Fruit fly (Drosophila melanogaster) whole organism, prepupa: ENCODE data around the gene bun.
A peak's percentile ranks its signal among the peaks of the same experiment; 100 is the strongest.

ENCODE experiments used
- CG11294 ChIP-seq: fragments of 200-800 bp; sonication (Bioruptor generic); IDR thresholded peaks from 2 replicates; pipeline ENCODE4 v1.3.6; 2022; ENCODE audit warnings: missing biosample characterization, missing genetic modification characterization
- CG32006 ChIP-seq: fragments of 200-800 bp; sonication (Bioruptor generic); optimal IDR thresholded peaks from 3 replicates; lab custom pipeline; 2017; ENCODE audit warnings: missing biosample characterization, mild to moderate bottlenecking, missing genetic modification characterization
- CG34406 ChIP-seq: fragments of 200-800 bp; sonication (Bioruptor generic); optimal IDR thresholded peaks from 3 replicates; lab custom pipeline; 2016; ENCODE audit warnings: missing biosample characterization, missing genetic modification characterization
- CG7368 ChIP-seq: fragments of 200-800 bp; sonication (Bioruptor generic); optimal IDR thresholded peaks from 3 replicates; lab custom pipeline; 2016; ENCODE audit warnings: missing biosample characterization, missing genetic modification characterization
- Eip75B ChIP-seq: fragments of 200-800 bp; sonication (Bioruptor generic); optimal IDR thresholded peaks from 3 replicates; lab custom pipeline; 2016; ENCODE audit warnings: missing biosample characterization, missing genetic modification characterization
- Gug ChIP-seq: fragments of 200-800 bp; sonication (Bioruptor generic); IDR thresholded peaks from 2 replicates; pipeline ENCODE4 v1.3.6; 2022; ENCODE audit warnings: missing biosample characterization, missing genetic modification characterization
- Hr38 ChIP-seq: sonication (Bioruptor generic); optimal IDR thresholded peaks from 2 replicates; lab custom pipeline; 2016; ENCODE audit warnings: missing biosample characterization, missing genetic modification characterization
- OdsH ChIP-seq: fragments of 200-800 bp; sonication (Bioruptor generic); optimal IDR thresholded peaks from 3 replicates; lab custom pipeline; 2016; ENCODE audit warnings: missing biosample characterization, missing genetic modification characterization
- Sox102F ChIP-seq: fragments of 200-800 bp; sonication (Bioruptor generic); optimal IDR thresholded peaks from 2 replicates; lab custom pipeline; 2016; ENCODE audit warnings: missing biosample characterization, mild to moderate bottlenecking, missing genetic modification characterization
- fd85E ChIP-seq: fragments of 200-800 bp; sonication (Bioruptor generic); optimal IDR thresholded peaks from 3 replicates; lab custom pipeline; 2016; ENCODE audit warnings: missing biosample characterization, missing genetic modification characterization

- TF ChIP-seq CG7368 (GFP tag; lab: Kevin White, UChicago) (no peak), CG11294 (GFP tag; lab: Robert Waterston, UW) (no peak), fd85E (GFP tag; lab: Kevin White, UChicago) (no peak), CG32006 (peak; percentile 19), CG34406 (GFP tag; lab: Kevin White, UChicago) (no peak), Eip75B (GFP tag; lab: Kevin White, UChicago) (no peak), Gug (no peak), Hr38 (GFP tag; lab: Kevin White, UChicago) (no peak), OdsH (GFP tag; lab: Kevin White, UChicago) (no peak), Sox102F (GFP tag; lab: Kevin White, UChicago) (no peak)
These were observed 18.0 kb downstream of the bun start for dm6 chr2L:12528376-12528775.
